Worm (Caenorhabditis elegans): ENCODE measurements around the gene nep-2.
"Not testable (repeated sequence)": the region's sequence is repeated elsewhere in the genome, so short reads cannot be mapped to it uniquely, and the experiment has no call there.

Gene nep-2

ce11 chrII:2692476-2692875 is 33.1 kb downstream of the nep-2 start, which contains the start of gene set-11:
Gene set-11 (minus strand): TSS chrII:2692576.
- TF ChIP-seq hmg-4 (GFP tag; optimal IDR thresholded peaks at IDR 0.05): no peak
- TF ChIP-seq sea-1 (GFP tag; conservative IDR thresholded peaks at IDR 0.05): no peak
- TF ChIP-seq scrt-1 (GFP tag; IDR thresholded peaks at IDR 0.05): no peak
- TF ChIP-seq F13C5.2 (tag; optimal IDR thresholded peaks at IDR 0.05): no peak
- no peak for TF ChIP-seq pes-1 (GFP tag; IDR thresholded peaks at IDR 0.05)
- no peak for TF ChIP-seq tra-4 (tag; optimal IDR thresholded peaks at IDR 0.05)
- no peak for TF ChIP-seq hnd-1 (tag; optimal IDR thresholded peaks at IDR 0.05)
- no peak for TF ChIP-seq flt-1 (GFP tag; IDR thresholded peaks at IDR 0.05)
- TF ChIP-seq tbx-37 (GFP tag; conservative IDR thresholded peaks at IDR 0.05): no peak
- no peak for TF ChIP-seq tbx-11 (GFP tag; IDR thresholded peaks at IDR 0.05)
- TF ChIP-seq aly-1 (tag; optimal IDR thresholded peaks at IDR 0.05): no peak
- TF ChIP-seq hmbx-1 (tag; optimal IDR thresholded peaks at IDR 0.05): no peak
- TF ChIP-seq ceh-13 (GFP tag; optimal IDR thresholded peaks at IDR 0.05): no peak
- no peak for TF ChIP-seq ceh-36 (tag; optimal IDR thresholded peaks at IDR 0.05)
- no peak for TF ChIP-seq ama-1 (optimal IDR thresholded peaks at IDR 0.05)
- no peak for TF ChIP-seq B0310.2 (tag; optimal IDR thresholded peaks at IDR 0.05)
- no peak for TF ChIP-seq ets-7 (tag; optimal IDR thresholded peaks at IDR 0.05)

- no peak for TF ChIP-seq tbx-11 (GFP tag; IDR thresholded peaks at IDR 0.05)
- TF ChIP-seq ceh-13 (GFP tag; optimal IDR thresholded peaks at IDR 0.05): no peak
- no peak for TF ChIP-seq flt-1 (GFP tag; IDR thresholded peaks at IDR 0.05)
- TF ChIP-seq pes-1 (GFP tag; IDR thresholded peaks at IDR 0.05): no peak
- no peak for TF ChIP-seq tbx-37 (GFP tag; conservative IDR thresholded peaks at IDR 0.05)
- no peak for TF ChIP-seq F13C5.2 (tag; optimal IDR thresholded peaks at IDR 0.05)
- no peak for TF ChIP-seq ama-1 (optimal IDR thresholded peaks at IDR 0.05)
Observed at ce11 chrII:2690080-2690479, 35.5 kb downstream of the nep-2 start, which contains the start of gene nspf-3. Gene nspf-3 (minus strand): TSS chrII:2690180.

DNA sequence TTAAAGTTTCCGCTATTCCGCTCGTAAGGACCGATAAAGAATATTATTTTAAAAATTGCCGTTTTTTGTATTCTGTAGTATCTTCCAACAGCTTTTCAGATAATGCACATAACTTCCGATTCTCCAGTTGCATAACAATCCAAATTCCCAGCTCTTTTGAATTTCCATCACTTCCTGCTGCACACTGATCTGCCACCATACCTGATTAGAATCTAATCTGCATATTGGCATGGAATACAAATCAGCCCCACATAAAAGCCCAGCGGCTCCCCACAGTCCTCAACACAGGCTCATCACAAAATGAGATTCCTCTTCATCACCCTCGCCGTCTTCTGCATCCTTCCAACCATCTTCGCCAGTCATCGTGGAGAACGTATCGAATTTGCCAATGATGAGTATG is 36.9 kb downstream of the nep-2 start, which contains the start of gene nspf-2:
TSS of gene nspf-2 (plus strand) at position 301 of the 400 bp plus-strand sequence.
- TF ChIP-seq tbx-37 (GFP tag; conservative IDR thresholded peaks at IDR 0.05); B0310.2 (tag; optimal IDR thresholded peaks at IDR 0.05); hmbx-1 (tag; optimal IDR thresholded peaks at IDR 0.05): not testable (repeated sequence)

DNA sequence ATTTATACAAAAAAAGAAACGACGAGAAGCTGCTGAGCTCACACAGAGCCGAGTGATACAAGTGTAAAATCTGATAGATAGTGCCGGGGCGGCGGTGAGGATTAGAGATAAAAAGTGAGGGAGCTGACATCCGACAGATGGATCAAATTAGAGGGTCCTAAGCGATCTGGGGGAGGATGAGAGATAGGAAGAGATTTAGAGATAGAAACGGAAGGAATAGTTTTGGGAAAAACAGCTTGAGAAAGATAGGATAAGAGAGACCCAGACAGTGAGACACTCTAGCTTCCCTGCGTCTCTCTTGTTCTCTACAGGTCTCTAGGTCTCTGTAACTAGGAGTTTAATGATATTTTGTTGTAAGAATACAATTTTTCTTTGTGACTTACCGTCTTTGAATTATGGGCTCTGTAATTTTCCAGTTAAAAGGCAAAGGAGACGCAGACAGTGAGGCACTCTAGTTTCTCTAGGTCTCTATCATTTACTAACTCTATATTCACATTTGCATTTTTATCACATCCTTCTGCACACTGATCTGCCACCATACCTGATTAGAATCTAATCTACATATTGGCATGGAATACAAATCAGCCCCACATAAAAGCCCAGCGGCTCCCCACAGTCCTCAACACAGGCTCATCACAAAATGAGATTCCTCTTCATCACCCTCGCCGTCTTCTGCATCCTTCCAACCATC is 38.4 kb downstream of the nep-2 start, which contains the start of the genes sup-9 and nspf-1:
TSS of gene sup-9 (minus strand) at position 43 of the 691 bp plus-strand sequence.
TSS of gene nspf-1 (plus strand) at position 641 of the 691 bp plus-strand sequence.
- no peak for TF ChIP-seq ceh-36 (tag; optimal IDR thresholded peaks at IDR 0.05)
- no peak for TF ChIP-seq tbx-37 (GFP tag; conservative IDR thresholded peaks at IDR 0.05)
- TF ChIP-seq flt-1 (GFP tag; IDR thresholded peaks at IDR 0.05): no peak

DNA sequence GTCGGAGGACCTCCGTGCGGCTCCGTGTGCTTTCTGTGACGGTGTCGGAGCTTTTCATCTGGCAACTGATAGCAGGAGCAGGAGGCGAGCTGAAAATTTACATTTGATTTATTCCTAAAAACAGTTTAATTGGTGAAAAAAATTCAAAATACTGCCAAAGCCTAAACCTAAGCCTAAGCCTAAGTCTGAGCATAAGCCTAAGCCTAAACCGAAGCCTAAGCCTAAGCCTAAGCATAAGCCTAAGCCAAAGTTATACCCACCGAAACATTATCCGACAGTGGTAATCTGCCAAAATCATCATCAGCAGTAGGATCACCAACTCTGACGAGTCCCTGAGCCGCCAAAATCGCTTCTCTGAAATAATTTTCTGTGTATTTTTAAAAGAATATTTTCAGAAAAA is 40.8 kb downstream of the nep-2 start:
- TF ChIP-seq pes-1 (GFP tag; IDR thresholded peaks at IDR 0.05) (no peak), tra-4 (tag; optimal IDR thresholded peaks at IDR 0.05) (no peak), ets-7 (tag; optimal IDR thresholded peaks at IDR 0.05) (no peak), hmbx-1 (tag; optimal IDR thresholded peaks at IDR 0.05) (no peak), ama-1 (optimal IDR thresholded peaks at IDR 0.05) (no peak)

DNA sequence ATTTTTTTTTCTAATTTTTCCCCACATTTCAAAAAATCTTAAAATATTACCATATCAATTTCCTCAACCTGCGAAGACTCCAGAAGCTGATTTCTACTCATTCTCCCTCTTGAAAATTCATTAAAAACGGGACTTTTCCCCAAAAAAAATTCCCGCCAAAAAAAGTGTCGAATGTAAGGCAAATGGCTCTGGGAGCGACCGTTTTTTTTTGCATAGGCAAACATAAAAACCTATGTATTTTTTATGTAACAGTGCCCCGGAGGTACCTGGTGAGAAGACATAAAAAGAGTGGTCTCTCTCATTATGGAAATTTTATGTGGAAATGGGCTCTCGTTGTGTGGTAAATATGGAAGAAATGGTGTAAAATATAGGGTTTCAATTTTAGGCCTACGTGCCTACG is 41.3 kb downstream of the nep-2 start, which contains the start of gene ceh-87:
TSS of gene ceh-87 (minus strand) at position 101 of the 400 bp plus-strand sequence.
- TF ChIP-seq hnd-1 (tag; optimal IDR thresholded peaks at IDR 0.05): no peak
- no peak for TF ChIP-seq ceh-13 (GFP tag; optimal IDR thresholded peaks at IDR 0.05)
- TF ChIP-seq tbx-11 (GFP tag; IDR thresholded peaks at IDR 0.05): no peak
- TF ChIP-seq ceh-36 (tag; optimal IDR thresholded peaks at IDR 0.05): no peak
- no peak for TF ChIP-seq tbx-37 (GFP tag; conservative IDR thresholded peaks at IDR 0.05)
- no peak for TF ChIP-seq hmbx-1 (tag; optimal IDR thresholded peaks at IDR 0.05)
- no peak for TF ChIP-seq sea-1 (GFP tag; conservative IDR thresholded peaks at IDR 0.05)
- no peak for TF ChIP-seq B0310.2 (tag; optimal IDR thresholded peaks at IDR 0.05)
- TF ChIP-seq scrt-1 (GFP tag; IDR thresholded peaks at IDR 0.05): no peak

- no peak for TF ChIP-seq hnd-1 (tag; optimal IDR thresholded peaks at IDR 0.05)
- no peak for TF ChIP-seq tbx-37 (GFP tag; conservative IDR thresholded peaks at IDR 0.05)
- TF ChIP-seq hmg-4 (GFP tag; optimal IDR thresholded peaks at IDR 0.05): no peak
- no peak for TF ChIP-seq F13C5.2 (tag; optimal IDR thresholded peaks at IDR 0.05)
- TF ChIP-seq pes-1 (GFP tag; IDR thresholded peaks at IDR 0.05): no peak
- TF ChIP-seq sea-1 (GFP tag; conservative IDR thresholded peaks at IDR 0.05): no peak
- TF ChIP-seq scrt-1 (GFP tag; IDR thresholded peaks at IDR 0.05): no peak
- no peak for TF ChIP-seq flt-1 (GFP tag; IDR thresholded peaks at IDR 0.05)
- TF ChIP-seq aly-1 (tag; optimal IDR thresholded peaks at IDR 0.05): no peak
- no peak for TF ChIP-seq B0310.2 (tag; optimal IDR thresholded peaks at IDR 0.05)
- TF ChIP-seq tbx-11 (GFP tag; IDR thresholded peaks at IDR 0.05): no peak
- no peak for TF ChIP-seq ets-7 (tag; optimal IDR thresholded peaks at IDR 0.05)
- no peak for TF ChIP-seq tra-4 (tag; optimal IDR thresholded peaks at IDR 0.05)
- no peak for TF ChIP-seq ceh-13 (GFP tag; optimal IDR thresholded peaks at IDR 0.05)
- TF ChIP-seq hmbx-1 (tag; optimal IDR thresholded peaks at IDR 0.05): no peak
- TF ChIP-seq ceh-36 (tag; optimal IDR thresholded peaks at IDR 0.05): no peak
- no peak for TF ChIP-seq ama-1 (optimal IDR thresholded peaks at IDR 0.05)
Observed at ce11 chrII:2681118-2681517, 44.4 kb downstream of the nep-2 start, which contains the start of gene F34D6.1. Gene F34D6.1 (minus strand): TSS chrII:2681218.

ce11 chrII:2677534-2678168 is 47.9 kb downstream of the nep-2 start, which contains the start of gene F22E5.17:
Gene F22E5.17 (plus strand): TSS chrII:2678041.
- TF ChIP-seq F13C5.2 (tag; optimal IDR thresholded peaks at IDR 0.05) (no peak), B0310.2 (tag; optimal IDR thresholded peaks at IDR 0.05) (no peak), ets-7 (tag; optimal IDR thresholded peaks at IDR 0.05) (no peak), flt-1 (GFP tag; IDR thresholded peaks at IDR 0.05) (no peak), ceh-13 (GFP tag; optimal IDR thresholded peaks at IDR 0.05) (no peak), tra-4 (tag; optimal IDR thresholded peaks at IDR 0.05) (no peak), pes-1 (GFP tag; IDR thresholded peaks at IDR 0.05) (no peak), tbx-37 (GFP tag; conservative IDR thresholded peaks at IDR 0.05) (no peak), scrt-1 (GFP tag; IDR thresholded peaks at IDR 0.05) (no peak), hmg-4 (GFP tag; optimal IDR thresholded peaks at IDR 0.05) (no peak), aly-1 (tag; optimal IDR thresholded peaks at IDR 0.05) (no peak), ceh-36 (tag; optimal IDR thresholded peaks at IDR 0.05) (no peak), ama-1 (optimal IDR thresholded peaks at IDR 0.05) (no peak), tbx-11 (GFP tag; IDR thresholded peaks at IDR 0.05) (no peak)

All from whole organism, early embryonic.